Worm (Caenorhabditis elegans): ENCODE data around the gene srd-17.

Gene srd-17

ce11 chrV:13410688-13411087 lies 21.8 kb downstream of the srd-17 start, which contains the start of gene F53F1.4:
F53F1.4 (plus strand) TSS chrV:13411077.
- TF ChIP-seq hmbx-1 (tag; optimal IDR thresholded peaks at IDR 0.05): no peak
- TF ChIP-seq scrt-1 (GFP tag; IDR thresholded peaks at IDR 0.05): no peak
- TF ChIP-seq pes-1 (GFP tag; IDR thresholded peaks at IDR 0.05): no peak
- no peak for TF ChIP-seq ceh-13 (GFP tag; optimal IDR thresholded peaks at IDR 0.05)
- TF ChIP-seq sea-1 (GFP tag; conservative IDR thresholded peaks at IDR 0.05): no peak

ce11 chrV:13409089-13409488 lies 23.4 kb downstream of the srd-17 start:
- TF ChIP-seq F13C5.2 (tag; optimal IDR thresholded peaks at IDR 0.05) (no peak), ets-7 (tag; optimal IDR thresholded peaks at IDR 0.05) (no peak), aly-1 (tag; optimal IDR thresholded peaks at IDR 0.05) (no peak), ceh-13 (GFP tag; optimal IDR thresholded peaks at IDR 0.05) (no peak), ama-1 (optimal IDR thresholded peaks at IDR 0.05) (no peak), tra-4 (tag; optimal IDR thresholded peaks at IDR 0.05) (no peak), tbx-11 (GFP tag; IDR thresholded peaks at IDR 0.05) (no peak), B0310.2 (tag; optimal IDR thresholded peaks at IDR 0.05) (no peak), sea-1 (GFP tag; conservative IDR thresholded peaks at IDR 0.05) (no peak), scrt-1 (GFP tag; IDR thresholded peaks at IDR 0.05) (no peak), hnd-1 (tag; optimal IDR thresholded peaks at IDR 0.05) (no peak), flt-1 (GFP tag; IDR thresholded peaks at IDR 0.05) (no peak), tbx-37 (GFP tag; conservative IDR thresholded peaks at IDR 0.05) (no peak), ceh-36 (tag; optimal IDR thresholded peaks at IDR 0.05) (no peak)

- TF ChIP-seq tra-4 (tag; optimal IDR thresholded peaks at IDR 0.05) (no peak), hnd-1 (tag; optimal IDR thresholded peaks at IDR 0.05) (no peak), aly-1 (tag; optimal IDR thresholded peaks at IDR 0.05) (no peak), tbx-37 (GFP tag; conservative IDR thresholded peaks at IDR 0.05) (no peak), flt-1 (GFP tag; IDR thresholded peaks at IDR 0.05) (no peak), B0310.2 (tag; optimal IDR thresholded peaks at IDR 0.05) (no peak), ceh-13 (GFP tag; optimal IDR thresholded peaks at IDR 0.05) (no peak), scrt-1 (GFP tag; IDR thresholded peaks at IDR 0.05) (no peak), hmbx-1 (tag; optimal IDR thresholded peaks at IDR 0.05) (no peak), pes-1 (GFP tag; IDR thresholded peaks at IDR 0.05) (no peak), ets-7 (tag; optimal IDR thresholded peaks at IDR 0.05) (no peak), sea-1 (GFP tag; conservative IDR thresholded peaks at IDR 0.05) (no peak), ama-1 (optimal IDR thresholded peaks at IDR 0.05) (no peak)
These were observed 24.1 kb downstream of the srd-17 start for ce11 chrV:13408440-13408839.

- no peak for TF ChIP-seq hmg-4 (GFP tag; optimal IDR thresholded peaks at IDR 0.05)
- TF ChIP-seq scrt-1 (GFP tag; IDR thresholded peaks at IDR 0.05): no peak
- TF ChIP-seq aly-1 (tag; optimal IDR thresholded peaks at IDR 0.05): no peak
- no peak for TF ChIP-seq hmbx-1 (tag; optimal IDR thresholded peaks at IDR 0.05)
- TF ChIP-seq pes-1 (GFP tag; IDR thresholded peaks at IDR 0.05): no peak
- no peak for TF ChIP-seq F13C5.2 (tag; optimal IDR thresholded peaks at IDR 0.05)
- TF ChIP-seq tra-4 (tag; optimal IDR thresholded peaks at IDR 0.05): no peak
- TF ChIP-seq tbx-11 (GFP tag; IDR thresholded peaks at IDR 0.05): no peak
- TF ChIP-seq ets-7 (tag; optimal IDR thresholded peaks at IDR 0.05): no peak
- no peak for TF ChIP-seq ceh-13 (GFP tag; optimal IDR thresholded peaks at IDR 0.05)
- TF ChIP-seq tbx-37 (GFP tag; conservative IDR thresholded peaks at IDR 0.05): no peak
These were observed 24.6 kb downstream of the srd-17 start, which contains the start of gene F53F1.3 for ce11 chrV:13407913-13408312. F53F1.3 (plus strand) TSS chrV:13408242.

ce11 chrV:13406511-13406910 lies 26.0 kb downstream of the srd-17 start, which contains the start of gene F53F1.2:
F53F1.2 (plus strand) TSS chrV:13406816.
- TF ChIP-seq tbx-37 (GFP tag; conservative IDR thresholded peaks at IDR 0.05) (no peak), pes-1 (GFP tag; IDR thresholded peaks at IDR 0.05) (no peak), F13C5.2 (tag; optimal IDR thresholded peaks at IDR 0.05) (no peak), ceh-36 (tag; optimal IDR thresholded peaks at IDR 0.05) (no peak), hmbx-1 (tag; optimal IDR thresholded peaks at IDR 0.05) (no peak), ceh-13 (GFP tag; optimal IDR thresholded peaks at IDR 0.05) (no peak), scrt-1 (GFP tag; IDR thresholded peaks at IDR 0.05) (no peak), ets-7 (tag; optimal IDR thresholded peaks at IDR 0.05) (no peak), tra-4 (tag; optimal IDR thresholded peaks at IDR 0.05) (no peak)

ce11 chrV:13406032-13406431 lies 26.5 kb downstream of the srd-17 start, which contains the start of gene cutl-1:
cutl-1 (minus strand) TSS chrV:13406114.
- TF ChIP-seq hmbx-1 (tag; optimal IDR thresholded peaks at IDR 0.05): no peak

ce11 chrV:13402524-13402923 lies 30.0 kb downstream of the srd-17 start:
- TF ChIP-seq F13C5.2 (tag; optimal IDR thresholded peaks at IDR 0.05) (no peak), ets-7 (tag; optimal IDR thresholded peaks at IDR 0.05) (no peak), aly-1 (tag; optimal IDR thresholded peaks at IDR 0.05) (no peak), tra-4 (tag; optimal IDR thresholded peaks at IDR 0.05) (no peak), ceh-36 (tag; optimal IDR thresholded peaks at IDR 0.05) (no peak), hmbx-1 (tag; optimal IDR thresholded peaks at IDR 0.05) (no peak), hnd-1 (tag; optimal IDR thresholded peaks at IDR 0.05) (no peak), scrt-1 (GFP tag; IDR thresholded peaks at IDR 0.05) (no peak), ceh-13 (GFP tag; optimal IDR thresholded peaks at IDR 0.05) (no peak), B0310.2 (tag; optimal IDR thresholded peaks at IDR 0.05) (no peak), sea-1 (GFP tag; conservative IDR thresholded peaks at IDR 0.05) (no peak), tbx-37 (GFP tag; conservative IDR thresholded peaks at IDR 0.05) (no peak), pes-1 (GFP tag; IDR thresholded peaks at IDR 0.05) (no peak), flt-1 (GFP tag; IDR thresholded peaks at IDR 0.05) (no peak), ama-1 (optimal IDR thresholded peaks at IDR 0.05) (no peak)

- no peak for TF ChIP-seq tra-4 (tag; optimal IDR thresholded peaks at IDR 0.05)
- no peak for TF ChIP-seq scrt-1 (GFP tag; IDR thresholded peaks at IDR 0.05)
- no peak for TF ChIP-seq ets-7 (tag; optimal IDR thresholded peaks at IDR 0.05)
- no peak for TF ChIP-seq hmg-4 (GFP tag; optimal IDR thresholded peaks at IDR 0.05)
- TF ChIP-seq pes-1 (GFP tag; IDR thresholded peaks at IDR 0.05): no peak
- no peak for TF ChIP-seq tbx-11 (GFP tag; IDR thresholded peaks at IDR 0.05)
- no peak for TF ChIP-seq sea-1 (GFP tag; conservative IDR thresholded peaks at IDR 0.05)
- no peak for TF ChIP-seq flt-1 (GFP tag; IDR thresholded peaks at IDR 0.05)
- TF ChIP-seq hmbx-1 (tag; optimal IDR thresholded peaks at IDR 0.05): no peak
- no peak for TF ChIP-seq ceh-13 (GFP tag; optimal IDR thresholded peaks at IDR 0.05)
These were observed 30.8 kb downstream of the srd-17 start for ce11 chrV:13401669-13402068.

Data from whole organism, early embryonic.